Worm (Caenorhabditis elegans) whole organism, mixed stage, embryonic: ENCODE results near the gene W01B6.6.

Experiments
- hlh-1 ChIP-seq: fragments of 150-350 bp; optimal IDR thresholded peaks from 2 replicates; lab custom pipeline; 2014; ENCODE audit warnings: missing biosample characterization, missing genetic modification reagents, missing genetic modification characterization
- lin-13 ChIP-seq: fragments of 150-350 bp; optimal IDR thresholded peaks from 2 replicates; lab custom pipeline; 2014; ENCODE audit warnings: missing biosample characterization, missing genetic modification characterization
- mep-1 ChIP-seq: fragments of 150-350 bp; optimal IDR thresholded peaks from 2 replicates; lab custom pipeline; 2017; ENCODE audit warnings: missing biosample characterization, missing genetic modification reagents, missing genetic modification characterization, inconsistent platforms
- nhr-237 ChIP-seq: fragments of 150-350 bp; optimal IDR thresholded peaks from 2 replicates; lab custom pipeline; 2014; ENCODE audit warnings: missing biosample characterization, missing genetic modification characterization
- nhr-76 ChIP-seq: sonication (generic microtip); optimal IDR thresholded peaks from 2 replicates; lab custom pipeline; 2017; ENCODE audit warnings: missing biosample characterization, missing genetic modification characterization
- pha-4 ChIP-seq: fragments of 150-350 bp; optimal IDR thresholded peaks from 2 replicates; lab custom pipeline; 2018; ENCODE audit warnings: missing biosample characterization, missing genetic modification reagents, missing genetic modification characterization
- ztf-11 ChIP-seq: fragments of 150-350 bp; optimal IDR thresholded peaks from 2 replicates; lab custom pipeline; 2014; ENCODE audit warnings: missing biosample characterization, missing genetic modification characterization

DNA sequence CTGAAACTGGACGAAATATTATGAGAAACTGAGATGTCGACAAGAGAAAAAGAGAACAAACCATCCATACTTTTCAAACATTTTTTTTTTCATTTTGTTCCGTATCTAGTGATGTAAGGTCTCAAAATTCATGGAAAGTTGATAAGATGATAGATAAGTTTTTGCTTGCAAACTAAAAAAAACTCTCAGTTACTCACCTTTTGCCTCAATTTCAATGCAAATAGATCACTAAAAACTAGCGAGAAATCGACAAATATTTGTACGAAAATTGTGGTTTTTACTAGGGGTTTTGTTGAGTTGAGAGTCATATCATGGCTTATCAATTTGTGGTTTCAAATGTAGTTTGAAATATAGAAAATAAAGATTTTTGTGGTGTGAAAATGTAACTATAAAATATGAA lies 20.1 kb upstream of the W01B6.6 start:
- TF ChIP-seq pha-4 (tag; lab: Kevin White, UChicago) (no peak), nhr-76 (tag; lab: Kevin White, UChicago) (no peak), nhr-237 (no peak), lin-13 (tag; lab: Kevin White, UChicago) (no peak), hlh-1 (no peak), mep-1 (tag; lab: Kevin White, UChicago) (no peak), ztf-11 (tag; lab: Kevin White, UChicago) (no peak)
